Fruit fly (Drosophila melanogaster) whole organism, embryonic: ENCODE results near the gene Prp5.

Experiments used
- Awh ChIP-seq: fragments of 200-800 bp; sonication (Bioruptor generic); IDR thresholded peaks from 2 replicates; pipeline ENCODE4, ENCODE4 v1.3.6; 2022; ENCODE audit warnings: missing biosample characterization, missing genetic modification characterization
- BtbVII ChIP-seq: fragments of 200-800 bp; sonication (Bioruptor generic); optimal IDR thresholded peaks from 3 replicates; lab custom pipeline; 2017; ENCODE audit warnings: missing biosample characterization, mild to moderate bottlenecking, missing genetic modification characterization
- CG13287 ChIP-seq: fragments of 200-800 bp; sonication (Bioruptor generic); IDR thresholded peaks from 2 replicates; pipeline ENCODE4 v1.3.6; 2022; ENCODE audit warnings: missing biosample characterization, missing genetic modification characterization; ENCODE audit not compliant: partially characterized antibody
- CG1529 ChIP-seq: fragments of 200-800 bp; sonication (Bioruptor generic); optimal IDR thresholded peaks from 3 replicates; lab custom pipeline; 2018; ENCODE audit warnings: missing biosample characterization, missing genetic modification characterization
- CG16815 ChIP-seq: fragments of 200-800 bp; sonication (Bioruptor generic); optimal IDR thresholded peaks from 3 replicates; lab custom pipeline; 2017; ENCODE audit warnings: missing biosample characterization, mild to moderate bottlenecking, missing genetic modification characterization
- CG16863 ChIP-seq: fragments of 200-800 bp; sonication (Bioruptor generic); optimal IDR thresholded peaks from 3 replicates; lab custom pipeline; 2016; ENCODE audit warnings: missing biosample characterization, missing genetic modification characterization
- CG17385 ChIP-seq: fragments of 200-800 bp; sonication (Bioruptor generic); optimal IDR thresholded peaks from 3 replicates; lab custom pipeline; 2018; ENCODE audit warnings: missing biosample characterization, mild to moderate bottlenecking, missing genetic modification characterization
- CG2712 ChIP-seq: fragments of 200-800 bp; optimal IDR thresholded peaks from 3 replicates; lab custom pipeline; 2019; ENCODE audit warnings: missing biosample characterization, mild to moderate bottlenecking, missing genetic modification characterization, moderate library complexity
- CG30431 ChIP-seq: fragments of 200-800 bp; sonication (Bioruptor generic); optimal IDR thresholded peaks from 2 replicates; lab custom pipeline; 2017; ENCODE audit warnings: missing biosample characterization, missing genetic modification characterization
- CG3995 ChIP-seq: fragments of 200-800 bp; sonication (Bioruptor generic); optimal IDR thresholded peaks from 3 replicates; lab custom pipeline; 2016; ENCODE audit warnings: missing biosample characterization, missing genetic modification characterization
- CG6765 ChIP-seq: fragments of 200-800 bp; sonication (Bioruptor generic); optimal IDR thresholded peaks from 3 replicates; lab custom pipeline; 2017; ENCODE audit warnings: missing biosample characterization, mild to moderate bottlenecking, missing genetic modification characterization
- CG8290 ChIP-seq, 3 experiments: fragments of 200-800 bp; sonication (Bioruptor generic); optimal IDR thresholded peaks; 2 replicates each; lab custom pipeline; 2016 to 2019; ENCODE audit warnings: missing biosample characterization in 3 of 3, missing genetic modification characterization in 3 of 3, mild to moderate bottlenecking in 2 of 3, moderate library complexity in 1 of 3
- CG8944 ChIP-seq: fragments of 200-800 bp; sonication (Bioruptor generic); optimal IDR thresholded peaks from 3 replicates; lab custom pipeline; 2016; ENCODE audit warnings: missing biosample characterization, missing genetic modification characterization
- CG9727 ChIP-seq: fragments of 200-800 bp; sonication (Bioruptor generic); optimal IDR thresholded peaks from 3 replicates; lab custom pipeline; 2017; ENCODE audit warnings: missing biosample characterization, mild to moderate bottlenecking, missing genetic modification characterization
- D19B ChIP-seq: fragments of 200-800 bp; sonication (Bioruptor generic); optimal IDR thresholded peaks from 2 replicates; lab custom pipeline; 2017; ENCODE audit warnings: missing biosample characterization, mild to moderate bottlenecking, missing genetic modification characterization
- Dbx ChIP-seq: fragments of 200-800 bp; sonication (Bioruptor generic); IDR thresholded peaks from 3 replicates; pipeline ENCODE4 v1.3.6; 2022; ENCODE audit warnings: missing biosample characterization, missing genetic modification characterization
- Deaf1 ChIP-seq: fragments of 200-800 bp; optimal IDR thresholded peaks from 3 replicates; lab custom pipeline; 2019; ENCODE audit warnings: missing biosample characterization, mild to moderate bottlenecking, missing genetic modification characterization, moderate library complexity
- Dek ChIP-seq: fragments of 200-800 bp; sonication (Bioruptor generic); optimal IDR thresholded peaks from 3 replicates; lab custom pipeline; 2019; ENCODE audit warnings: missing biosample characterization, mild to moderate bottlenecking, missing genetic modification characterization, moderate library complexity
- Dip2 ChIP-seq: fragments of 200-800 bp; sonication (Bioruptor generic); IDR thresholded peaks from 2 replicates; pipeline ENCODE4 v1.3.6; 2022; ENCODE audit warnings: missing biosample characterization, missing genetic modification characterization
- Fer1 ChIP-seq: fragments of 200-800 bp; sonication (Bioruptor generic); optimal IDR thresholded peaks from 2 replicates; lab custom pipeline; 2017; ENCODE audit warnings: missing biosample characterization, mild to moderate bottlenecking, missing genetic modification characterization
- Fer2 ChIP-seq: fragments of 200-800 bp; sonication (Bioruptor generic); optimal IDR thresholded peaks from 2 replicates; lab custom pipeline; 2018; ENCODE audit warnings: missing biosample characterization, mild to moderate bottlenecking, missing genetic modification characterization, moderate library complexity
- Gsc ChIP-seq: fragments of 200-800 bp; sonication (Bioruptor generic); IDR thresholded peaks from 2 replicates; pipeline ENCODE4 v1.3.6; 2022; ENCODE audit warnings: missing biosample characterization, missing genetic modification characterization
- HLH4C ChIP-seq: fragments of 200-800 bp; sonication (Bioruptor generic); IDR thresholded peaks from 3 replicates; pipeline ENCODE4 v1.3.6; 2022; ENCODE audit warnings: missing biosample characterization, missing genetic modification characterization; ENCODE audit not compliant: partially characterized antibody
- Hey ChIP-seq: fragments of 200-800 bp; sonication (Bioruptor generic); optimal IDR thresholded peaks from 3 replicates; lab custom pipeline; 2018; ENCODE audit warnings: missing biosample characterization, mild to moderate bottlenecking, missing genetic modification characterization
- Hmr ChIP-seq: fragments of 200-800 bp; sonication (Bioruptor generic); optimal IDR thresholded peaks from 3 replicates; lab custom pipeline; 2017; ENCODE audit warnings: mild to moderate bottlenecking, missing biosample characterization, missing genetic modification reagents, missing genetic modification characterization
- Kr ChIP-seq: fragments of 200-800 bp; sonication (Bioruptor generic); optimal IDR thresholded peaks from 2 replicates; lab custom pipeline; 2017; ENCODE audit warnings: missing biosample characterization, mild to moderate bottlenecking, missing genetic modification characterization
- Sox100B ChIP-seq: fragments of 200-800 bp; sonication (Bioruptor generic); optimal IDR thresholded peaks from 3 replicates; lab custom pipeline; 2018; ENCODE audit warnings: missing biosample characterization, mild to moderate bottlenecking, missing genetic modification characterization
- Sox102F ChIP-seq: fragments of 200-800 bp; sonication (Bioruptor generic); optimal IDR thresholded peaks from 2 replicates; lab custom pipeline; 2018; ENCODE audit warnings: missing biosample characterization, mild to moderate bottlenecking, missing genetic modification characterization, moderate library complexity
- Usf ChIP-seq: fragments of 200-800 bp; sonication (Bioruptor generic); optimal IDR thresholded peaks from 2 replicates; lab custom pipeline; 2017; ENCODE audit warnings: missing genotype, missing biosample characterization, missing genetic modification characterization
- ato ChIP-seq: fragments of 200-800 bp; sonication (Bioruptor generic); IDR thresholded peaks from 2 replicates; pipeline ENCODE4 v1.3.6; 2022; ENCODE audit warnings: missing biosample characterization, missing genetic modification characterization; ENCODE audit not compliant: partially characterized antibody
- bcd ChIP-seq: fragments of 200-800 bp; sonication (Bioruptor generic); optimal IDR thresholded peaks from 2 replicates; lab custom pipeline; 2017; ENCODE audit warnings: missing biosample characterization, mild to moderate bottlenecking, missing genetic modification characterization
- chinmo ChIP-seq: fragments of 200-800 bp; sonication (Bioruptor generic); IDR thresholded peaks from 4 replicates; pipeline ENCODE4 v1.3.6; 2022; ENCODE audit warnings: missing biosample characterization, missing genetic modification characterization; ENCODE audit not compliant: partially characterized antibody
- croc ChIP-seq: fragments of 200-800 bp; sonication (Bioruptor generic); conservative IDR thresholded peaks from 3 replicates; pipeline ENCODE4 v1.3.6; 2022; ENCODE audit warnings: missing biosample characterization, missing genetic modification characterization
- crp ChIP-seq, 2 experiments: fragments of 200-800 bp; sonication (Bioruptor generic); optimal IDR thresholded peaks; 2 replicates in 1 of 2; 3 replicates in 1 of 2; lab custom pipeline; 2017; ENCODE audit warnings: missing biosample characterization in 2 of 2, missing genetic modification characterization in 2 of 2, mild to moderate bottlenecking in 1 of 2, moderate library complexity in 1 of 2
- dati ChIP-seq: fragments of 200-800 bp; sonication (Bioruptor generic); IDR thresholded peaks from 2 replicates; pipeline ENCODE4 v1.3.6; 2022; ENCODE audit warnings: missing biosample characterization, missing genetic modification characterization
- dm ChIP-seq: fragments of 200-800 bp; sonication (Bioruptor generic); optimal IDR thresholded peaks from 3 replicates; lab custom pipeline; 2016; ENCODE audit warnings: missing biosample characterization, missing genetic modification characterization
- ems ChIP-seq: fragments of 200-800 bp; sonication (Bioruptor generic); optimal IDR thresholded peaks from 3 replicates; lab custom pipeline; 2016; ENCODE audit warnings: missing biosample characterization, missing genetic modification characterization
- gcm ChIP-seq: fragments of 200-800 bp; sonication (Bioruptor generic); optimal IDR thresholded peaks from 2 replicates; lab custom pipeline; 2019; ENCODE audit warnings: missing biosample characterization, mild to moderate bottlenecking, missing genetic modification characterization, moderate library complexity
- grn ChIP-seq: fragments of 200-800 bp; sonication (Bioruptor generic); optimal IDR thresholded peaks from 3 replicates; lab custom pipeline; 2017; ENCODE audit warnings: missing biosample characterization, missing genetic modification characterization
- kni ChIP-seq: fragments of 200-800 bp; sonication (Bioruptor generic); optimal IDR thresholded peaks from 3 replicates; lab custom pipeline; 2017; ENCODE audit warnings: mild to moderate bottlenecking, missing biosample characterization, missing genetic modification reagents, missing genetic modification characterization
- lbe ChIP-seq: fragments of 200-800 bp; sonication (Bioruptor generic); optimal IDR thresholded peaks from 2 replicates; lab custom pipeline; 2016; ENCODE audit warnings: missing biosample characterization, mild to moderate bottlenecking, missing genetic modification characterization
- otp ChIP-seq: fragments of 200-800 bp; sonication (Bioruptor generic); IDR thresholded peaks from 3 replicates; pipeline ENCODE4, ENCODE4 v1.3.6; 2022; ENCODE audit warnings: missing biosample characterization, missing genetic modification characterization
- pb ChIP-seq: fragments of 200-800 bp; sonication (Bioruptor generic); optimal IDR thresholded peaks from 3 replicates; lab custom pipeline; 2016; ENCODE audit warnings: missing biosample characterization, missing genetic modification characterization
- ranshi ChIP-seq: fragments of 200-800 bp; sonication (Bioruptor generic); IDR thresholded peaks from 2 replicates; pipeline ENCODE4 v1.3.6; 2022; ENCODE audit warnings: missing biosample characterization, missing genetic modification characterization
- shn ChIP-seq: fragments of 200-800 bp; sonication (Bioruptor generic); optimal IDR thresholded peaks from 3 replicates; lab custom pipeline; 2016; ENCODE audit warnings: missing biosample characterization, missing genetic modification characterization
- tup ChIP-seq: fragments of 200-800 bp; sonication (Bioruptor generic); optimal IDR thresholded peaks from 2 replicates; lab custom pipeline; 2016; ENCODE audit warnings: missing biosample characterization, mild to moderate bottlenecking, missing genetic modification characterization, moderate library complexity
- yki ChIP-seq: fragments of >200 bp; optimal IDR thresholded peaks from 3 replicates; lab custom pipeline; 2018
- zen ChIP-seq: fragments of 200-800 bp; sonication (Bioruptor generic); optimal IDR thresholded peaks from 3 replicates; lab custom pipeline; 2018; ENCODE audit warnings: missing biosample characterization, mild to moderate bottlenecking, missing genetic modification characterization, moderate library complexity

Prp5 gene

DNA sequence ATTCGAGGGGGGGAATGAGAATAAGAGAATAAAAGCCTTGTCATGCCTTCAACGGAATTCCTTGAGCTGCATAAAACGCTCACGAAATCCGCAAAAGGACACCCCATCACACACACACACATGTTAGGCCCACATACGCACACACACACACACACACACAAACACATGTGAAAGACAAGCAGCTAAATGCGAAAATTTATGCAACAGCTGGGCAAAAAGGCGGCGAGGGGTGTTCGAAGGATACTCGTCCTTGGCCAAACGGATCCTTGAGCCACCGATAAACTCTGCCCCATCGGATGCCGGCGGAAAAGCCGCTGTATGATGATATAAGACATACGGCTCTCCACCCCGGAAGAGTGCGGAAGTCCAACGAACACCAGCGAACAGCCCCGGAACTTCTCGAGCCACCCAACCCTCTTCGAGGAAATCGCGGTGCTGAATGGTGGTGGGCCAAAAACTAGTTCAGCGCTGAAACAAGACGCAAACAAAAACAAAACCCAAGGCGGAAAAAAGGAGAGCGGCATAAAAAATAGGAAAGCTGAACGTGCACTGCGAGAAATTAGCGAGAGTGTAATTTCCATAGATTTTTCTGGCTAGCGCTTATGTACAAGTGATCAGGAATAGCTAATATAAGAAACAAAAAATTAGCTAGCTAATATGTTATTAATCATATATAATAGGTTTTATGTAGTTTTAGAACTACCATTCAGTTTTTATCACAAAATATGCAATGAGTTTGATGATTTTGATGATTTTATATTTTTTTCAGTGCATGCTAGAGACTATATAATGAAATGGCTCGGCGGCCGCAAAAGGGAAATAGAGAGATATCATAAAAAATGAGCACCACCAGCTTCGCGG lies 38.8 kb downstream of the Prp5 start (continued):
- TF ChIP-seq chinmo (GFP tag; lab: Robert Waterston, UW) = no peak
- TF ChIP-seq ranshi = peak; percentile 37; the same call in 1 of the 2 replicates
- TF ChIP-seq CG16815 (GFP tag; lab: Kevin White, UChicago) = peak; percentile 5
- TF ChIP-seq ems (GFP tag; lab: Kevin White, UChicago) = peak; percentile 13
- peak; percentile 57 for TF ChIP-seq Sox100B (GFP tag; lab: Kevin White, UChicago)
- no peak for TF ChIP-seq Hey (tag; lab: Kevin White, UChicago)
- no peak for TF ChIP-seq yki (lab: Kevin White, UChicago)
- TF ChIP-seq grn = no peak
- no peak for TF ChIP-seq dm
- TF ChIP-seq Sox102F (GFP tag; lab: Kevin White, UChicago) = peak; percentile 61
- no peak for TF ChIP-seq crp (GFP tag; optimal IDR thresholded peaks at IDR 0.05; lab: Kevin White, UChicago)
- peak; percentile 39 for TF ChIP-seq Deaf1 (tag; lab: Kevin White, UChicago)
- TF ChIP-seq CG6765 (GFP tag; lab: Kevin White, UChicago) = peak; percentile 9
- peak; percentile 18 for TF ChIP-seq CG1529 (GFP tag; lab: Kevin White, UChicago)
- peak; percentile 28; the same call in 1 of the 3 replicates for TF ChIP-seq croc (GFP tag; lab: Robert Waterston, UW)
- no peak for TF ChIP-seq Dip2
- no peak for TF ChIP-seq HLH4C (GFP tag; lab: Robert Waterston, UW)
- no peak for TF ChIP-seq CG13287 (GFP tag; lab: Robert Waterston, UW)
- peak; percentile 68 for TF ChIP-seq Fer1 (GFP tag; lab: Kevin White, UChicago)
- TF ChIP-seq CG8290 (GFP tag; optimal IDR thresholded peaks at IDR 0.05; lab: Kevin White, UChicago) = no peak
- TF ChIP-seq CG8290 (tag; optimal IDR thresholded peaks at IDR 0.05; lab: Kevin White, UChicago) = no peak
- TF ChIP-seq Gsc (GFP tag; lab: Robert Waterston, UW) = no peak
- peak; percentile 24 for TF ChIP-seq Dek (tag; lab: Kevin White, UChicago)
- no peak for TF ChIP-seq pb (GFP tag; lab: Kevin White, UChicago)
- 0 out of 2 replicates have a peak, but pooled peaks have one; percentile 36 for TF ChIP-seq Awh (GFP tag; lab: Robert Waterston, UW)
- TF ChIP-seq bcd = peak; percentile 37
- TF ChIP-seq CG16863 (GFP tag; lab: Kevin White, UChicago) = no peak
- peak; percentile 59 for TF ChIP-seq CG17385
- no peak for TF ChIP-seq zen
- TF ChIP-seq Kr (GFP tag; lab: Kevin White, UChicago) = no peak
- 0 out of 3 replicates have a peak, but pooled peaks have one; percentile 37 for TF ChIP-seq Dbx (GFP tag; lab: Robert Waterston, UW)
- TF ChIP-seq shn (GFP tag; lab: Kevin White, UChicago) = no peak
- TF ChIP-seq CG2712 (tag; lab: Kevin White, UChicago) = peak; percentile 64
- TF ChIP-seq CG3995 (GFP tag; lab: Kevin White, UChicago) = no peak
- peak; percentile 43 for TF ChIP-seq kni (GFP tag; lab: Kevin White, UChicago)
- no peak for TF ChIP-seq lbe (GFP tag; lab: Kevin White, UChicago)
- TF ChIP-seq Hmr = peak; percentile 65
- TF ChIP-seq ato (GFP tag; lab: Robert Waterston, UW) = no peak
- peak; percentile 45 for TF ChIP-seq gcm
- no peak for TF ChIP-seq dati
- TF ChIP-seq CG8944 (GFP tag; lab: Kevin White, UChicago) = no peak
- TF ChIP-seq CG30431 = peak; percentile 17
- no peak for TF ChIP-seq D19B (GFP tag; lab: Kevin White, UChicago)
- TF ChIP-seq CG9727 = peak; percentile 43
- peak; percentile 3 for TF ChIP-seq tup (GFP tag; lab: Kevin White, UChicago)
- no peak for TF ChIP-seq Usf
- TF ChIP-seq BtbVII = peak; percentile 44
- TF ChIP-seq Fer2 (tag; lab: Kevin White, UChicago) = no peak
- no peak for TF ChIP-seq otp (GFP tag; lab: Robert Waterston, UW)
